Fruit fly (Drosophila melanogaster) Kc167 (cell line): Measurements from ENCODE around the gene CG32537.

Source experiments
- Myc ChIP-seq: fragments of >200 bp; optimal IDR thresholded peaks from 2 replicates; lab custom pipeline; 2017; ENCODE audit warnings: missing external identifiers
- Sin3A ChIP-seq: fragments of >200 bp; optimal IDR thresholded peaks from 2 replicates; lab custom pipeline; 2018; ENCODE audit warnings: missing external identifiers
- h ChIP-seq: fragments of >200 bp; optimal IDR thresholded peaks from 3 replicates; lab custom pipeline; 2018; ENCODE audit warnings: missing external identifiers
- insv ChIP-seq: fragments of >200 bp; optimal IDR thresholded peaks from 3 replicates; lab custom pipeline; 2018; ENCODE audit warnings: missing external identifiers
- psq ChIP-seq: fragments of >200 bp; optimal IDR thresholded peaks from 2 replicates; lab custom pipeline; 2017; ENCODE audit warnings: missing external identifiers
- ttk ChIP-seq: sonication (Bioruptor generic); optimal IDR thresholded peaks from 2 replicates; lab custom pipeline; 2017; ENCODE audit warnings: missing external identifiers

The CG32537 gene

dm6 chrX:19294953-19295352, 18.6 kb upstream of the CG32537 start:
- TF ChIP-seq ttk (lab: Kevin White, UChicago) (no peak), insv (lab: Kevin White, UChicago) (no peak), h (lab: Kevin White, UChicago) (no peak), Myc (lab: Kevin White, UChicago) (no peak), psq (lab: Kevin White, UChicago) (no peak), Sin3A (lab: Kevin White, UChicago) (no peak)

dm6 chrX:19294030-19294429, 17.7 kb upstream of the CG32537 start:
- TF ChIP-seq psq (lab: Kevin White, UChicago) (no peak), insv (lab: Kevin White, UChicago) (no peak), ttk (lab: Kevin White, UChicago) (no peak), Myc (lab: Kevin White, UChicago) (no peak), Sin3A (lab: Kevin White, UChicago) (no peak), h (lab: Kevin White, UChicago) (no peak)

dm6 chrX:19293320-19293719, 17.0 kb upstream of the CG32537 start:
- TF ChIP-seq ttk (lab: Kevin White, UChicago) (no peak), h (lab: Kevin White, UChicago) (no peak), Sin3A (lab: Kevin White, UChicago) (no peak), insv (lab: Kevin White, UChicago) (no peak), psq (lab: Kevin White, UChicago) (no peak), Myc (lab: Kevin White, UChicago) (no peak)

- TF ChIP-seq insv (lab: Kevin White, UChicago), result no peak
- no peak for TF ChIP-seq ttk (lab: Kevin White, UChicago)
- TF ChIP-seq h (lab: Kevin White, UChicago), result no peak
- TF ChIP-seq psq (lab: Kevin White, UChicago), result no peak
- no peak for TF ChIP-seq Myc (lab: Kevin White, UChicago)
- no peak for TF ChIP-seq Sin3A (lab: Kevin White, UChicago)
Measured at dm6 chrX:19291780-19292605, 15.7 kb upstream of the CG32537 start.

- TF ChIP-seq Myc (lab: Kevin White, UChicago) (no peak), h (lab: Kevin White, UChicago) (no peak), psq (lab: Kevin White, UChicago) (no peak), Sin3A (lab: Kevin White, UChicago) (no peak), ttk (lab: Kevin White, UChicago) (no peak), insv (lab: Kevin White, UChicago) (no peak)
Measured at dm6 chrX:19289318-19289970, 13.1 kb upstream of the CG32537 start.

- TF ChIP-seq Sin3A (lab: Kevin White, UChicago) (no peak), Myc (lab: Kevin White, UChicago) (no peak), ttk (lab: Kevin White, UChicago) (no peak), h (lab: Kevin White, UChicago) (no peak), insv (lab: Kevin White, UChicago) (no peak), psq (lab: Kevin White, UChicago) (no peak)
Measured at dm6 chrX:19287784-19288183, 11.4 kb upstream of the CG32537 start.

dm6 chrX:19286235-19286634, 9.9 kb upstream of the CG32537 start:
- TF ChIP-seq psq (lab: Kevin White, UChicago) (no peak), h (lab: Kevin White, UChicago) (no peak), insv (lab: Kevin White, UChicago) (no peak), Sin3A (lab: Kevin White, UChicago) (no peak), Myc (lab: Kevin White, UChicago) (no peak), ttk (lab: Kevin White, UChicago) (no peak)

- no peak for TF ChIP-seq psq (lab: Kevin White, UChicago)
- no peak for TF ChIP-seq ttk (lab: Kevin White, UChicago)
- no peak for TF ChIP-seq insv (lab: Kevin White, UChicago)
- TF ChIP-seq Sin3A (lab: Kevin White, UChicago), result no peak
- TF ChIP-seq h (lab: Kevin White, UChicago), result no peak
- TF ChIP-seq Myc (lab: Kevin White, UChicago), result no peak
Measured at dm6 chrX:19285441-19285840, 9.1 kb upstream of the CG32537 start.

dm6 chrX:19281271-19281670, 4.9 kb upstream of the CG32537 start:
- no peak for TF ChIP-seq ttk (lab: Kevin White, UChicago)
- no peak for TF ChIP-seq h (lab: Kevin White, UChicago)
- TF ChIP-seq insv (lab: Kevin White, UChicago), result no peak
- TF ChIP-seq psq (lab: Kevin White, UChicago), result no peak
- no peak for TF ChIP-seq Myc (lab: Kevin White, UChicago)
- TF ChIP-seq Sin3A (lab: Kevin White, UChicago), result no peak

- TF ChIP-seq psq (lab: Kevin White, UChicago) (no peak), Sin3A (lab: Kevin White, UChicago) (no peak), insv (lab: Kevin White, UChicago) (no peak)
Measured at dm6 chrX:19280685-19281084, 4.3 kb upstream of the CG32537 start.

- TF ChIP-seq Myc (lab: Kevin White, UChicago) (no peak), Sin3A (lab: Kevin White, UChicago) (no peak), h (lab: Kevin White, UChicago) (no peak), insv (lab: Kevin White, UChicago) (no peak)
Measured at dm6 chrX:19280249-19280648, 3.9 kb upstream of the CG32537 start, which contains the start of gene CG8028. TSS of gene CG8028 (minus strand) at chrX:19280349.
